Fruit fly (Drosophila melanogaster) whole organism, embryonic: ENCODE data around the gene pix.

ENCODE experiments used
- Awh ChIP-seq: fragments of 200-800 bp; sonication (Bioruptor generic); IDR thresholded peaks from 2 replicates; pipeline ENCODE4, ENCODE4 v1.3.6; 2022; ENCODE audit warnings: missing biosample characterization, missing genetic modification characterization
- BEAF-32 ChIP-seq: fragments of 200-800 bp; sonication (Bioruptor generic); optimal IDR thresholded peaks from 3 replicates; lab custom pipeline; 2017; ENCODE audit warnings: missing biosample characterization, missing genetic modification characterization, mild to moderate bottlenecking, moderate library complexity, missing genetic modification reagents
- CG11398 ChIP-seq: fragments of 200-800 bp; sonication (Bioruptor generic); optimal IDR thresholded peaks from 2 replicates; lab custom pipeline; 2016; ENCODE audit warnings: missing biosample characterization, missing genetic modification characterization
- CG13894 ChIP-seq: fragments of 200-800 bp; sonication (Bioruptor generic); optimal IDR thresholded peaks from 3 replicates; lab custom pipeline; 2018; ENCODE audit warnings: missing biosample characterization, mild to moderate bottlenecking, missing genetic modification characterization, moderate library complexity
- CG14441 ChIP-seq: fragments of 200-800 bp; sonication (Bioruptor generic); IDR thresholded peaks from 2 replicates; pipeline ENCODE4 v1.3.6; 2022; ENCODE audit warnings: missing biosample characterization, missing genetic modification characterization
- CG14710 ChIP-seq: fragments of 200-800 bp; sonication (Bioruptor generic); optimal IDR thresholded peaks from 3 replicates; lab custom pipeline; 2019; ENCODE audit warnings: missing biosample characterization, mild to moderate bottlenecking, missing genetic modification characterization, moderate library complexity
- CG15269 ChIP-seq: fragments of 200-800 bp; sonication (Bioruptor generic); optimal IDR thresholded peaks from 2 replicates; lab custom pipeline; 2018; ENCODE audit warnings: missing biosample characterization, mild to moderate bottlenecking, missing genetic modification characterization, moderate library complexity
- CG15601 ChIP-seq: fragments of 200-800 bp; sonication (Bioruptor generic); optimal IDR thresholded peaks from 3 replicates; lab custom pipeline; 2019; ENCODE audit warnings: missing biosample characterization, mild to moderate bottlenecking, missing genetic modification characterization, moderate library complexity
- CG16863 ChIP-seq: fragments of 200-800 bp; sonication (Bioruptor generic); optimal IDR thresholded peaks from 3 replicates; lab custom pipeline; 2016; ENCODE audit warnings: missing biosample characterization, missing genetic modification characterization
- CG1832 ChIP-seq: fragments of 200-800 bp; sonication (Bioruptor generic); optimal IDR thresholded peaks from 2 replicates; lab custom pipeline; 2017; ENCODE audit warnings: missing biosample characterization, mild to moderate bottlenecking, missing genetic modification characterization, inconsistent platforms
- CG2712 ChIP-seq: fragments of 200-800 bp; optimal IDR thresholded peaks from 3 replicates; lab custom pipeline; 2019; ENCODE audit warnings: missing biosample characterization, mild to moderate bottlenecking, missing genetic modification characterization, moderate library complexity
- CG3726 ChIP-seq: fragments of 200-800 bp; sonication (Bioruptor generic); IDR thresholded peaks from 3 replicates; pipeline ENCODE4, ENCODE4 v1.3.6; 2022; ENCODE audit warnings: missing biosample characterization, missing genetic modification characterization
- CG3847 ChIP-seq: fragments of 200-800 bp; sonication (Bioruptor generic); IDR thresholded peaks from 2 replicates; pipeline ENCODE4 v1.3.6; 2022; ENCODE audit warnings: missing biosample characterization, missing genetic modification characterization
- CG4282 ChIP-seq: fragments of 200-800 bp; sonication (Bioruptor generic); optimal IDR thresholded peaks from 2 replicates; lab custom pipeline; 2016; ENCODE audit warnings: missing biosample characterization, missing genetic modification characterization
- CG6175 ChIP-seq: fragments of 200-800 bp; sonication (Bioruptor generic); IDR thresholded peaks from 3 replicates; pipeline ENCODE4 v1.3.6; 2022; ENCODE audit warnings: missing biosample characterization, missing genetic modification characterization
- CG6683 ChIP-seq: fragments of 200-800 bp; sonication (Bioruptor generic); optimal IDR thresholded peaks from 2 replicates; lab custom pipeline; 2017; ENCODE audit warnings: missing biosample characterization, mild to moderate bottlenecking, missing genetic modification characterization, missing genetic modification reagents
- CG7963 ChIP-seq: fragments of 200-800 bp; sonication (Bioruptor generic); IDR thresholded peaks from 3 replicates; pipeline ENCODE4 v1.3.6; 2022; ENCODE audit warnings: missing biosample characterization, missing genetic modification characterization; ENCODE audit not compliant: partially characterized antibody
- CG8290 ChIP-seq, 3 experiments: fragments of 200-800 bp; sonication (Bioruptor generic); optimal IDR thresholded peaks; 2 replicates each; lab custom pipeline; 2016 to 2019; ENCODE audit warnings: missing biosample characterization in 3 of 3, missing genetic modification characterization in 3 of 3, mild to moderate bottlenecking in 2 of 3, moderate library complexity in 1 of 3
- CG9437 ChIP-seq: fragments of 200-800 bp; sonication (Bioruptor generic); optimal IDR thresholded peaks from 2 replicates; lab custom pipeline; 2018; ENCODE audit warnings: missing biosample characterization, mild to moderate bottlenecking, missing genetic modification characterization
- CG9797 ChIP-seq: fragments of 200-800 bp; sonication (Bioruptor generic); optimal IDR thresholded peaks from 3 replicates; lab custom pipeline; 2018; ENCODE audit warnings: missing biosample characterization, mild to moderate bottlenecking, missing genetic modification characterization
- CTCF ChIP-seq: fragments of 200-800 bp; sonication (Bioruptor generic); optimal IDR thresholded peaks from 2 replicates; lab custom pipeline; 2017; ENCODE audit warnings: missing biosample characterization, mild to moderate bottlenecking, missing genetic modification characterization, moderate library complexity
- Chrac-16 ChIP-seq: fragments of 200-800 bp; sonication (Bioruptor generic); optimal IDR thresholded peaks from 3 replicates; lab custom pipeline; 2016; ENCODE audit warnings: missing biosample characterization, missing genetic modification characterization
- Dref ChIP-seq: fragments of 200-800 bp; sonication (Bioruptor generic); IDR thresholded peaks from 2 replicates; pipeline ENCODE4 v1.3.6; 2022; ENCODE audit warnings: missing biosample characterization, missing genetic modification characterization
- Hr39 ChIP-seq: fragments of >200 bp; optimal IDR thresholded peaks from 2 replicates; lab custom pipeline; 2017
- Med ChIP-seq: fragments of 200-800 bp; sonication (Bioruptor generic); peaks from one replicate; lab custom pipeline; 2016; ENCODE audit warnings: missing biosample characterization, missing genetic modification characterization, mild to moderate bottlenecking, inconsistent platforms, moderate library complexity
- Nf-YC ChIP-seq: fragments of 200-800 bp; optimal IDR thresholded peaks from 3 replicates; lab custom pipeline; 2019; ENCODE audit warnings: missing biosample characterization, mild to moderate bottlenecking, missing genetic modification characterization, moderate library complexity
- Pdp1 ChIP-seq, 2 experiments: fragments of 200-800 bp; sonication (Bioruptor generic); optimal IDR thresholded peaks; 3 replicates each; lab custom pipeline; 2016; ENCODE audit warnings: missing biosample characterization in 2 of 2, missing genetic modification characterization in 2 of 2, mild to moderate bottlenecking in 1 of 2, moderate library complexity in 1 of 2
- Scr ChIP-seq: fragments of 200-800 bp; sonication (Bioruptor generic); IDR thresholded peaks from 2 replicates; pipeline ENCODE4 v1.3.6; 2022; ENCODE audit warnings: missing biosample characterization, missing genetic modification characterization; ENCODE audit not compliant: partially characterized antibody
- Sry-δ ChIP-seq: fragments of 200-800 bp; sonication (Bioruptor generic); optimal IDR thresholded peaks from 2 replicates; lab custom pipeline; 2016; ENCODE audit warnings: missing biosample characterization, missing genetic modification characterization
- ap ChIP-seq: fragments of 200-800 bp; sonication (Bioruptor generic); IDR thresholded peaks from 2 replicates; pipeline ENCODE4 v1.3.6; 2022; ENCODE audit warnings: missing biosample characterization, missing genetic modification characterization
- ase ChIP-seq: fragments of 200-800 bp; sonication (Bioruptor generic); IDR thresholded peaks from 3 replicates; pipeline ENCODE4 v1.3.6; 2022; ENCODE audit warnings: missing biosample characterization, missing genetic modification characterization
- btn ChIP-seq: fragments of 200-800 bp; sonication (Bioruptor generic); optimal IDR thresholded peaks from 2 replicates; lab custom pipeline; 2016; ENCODE audit warnings: missing biosample characterization, missing genetic modification characterization
- chif ChIP-seq, 2 experiments: fragments of 200-800 bp; sonication (Bioruptor generic); optimal IDR thresholded peaks; 3 replicates each; lab custom pipeline; 2016; ENCODE audit warnings: missing biosample characterization in 2 of 2, missing genetic modification characterization in 2 of 2
- chinmo ChIP-seq: fragments of 200-800 bp; sonication (Bioruptor generic); IDR thresholded peaks from 4 replicates; pipeline ENCODE4 v1.3.6; 2022; ENCODE audit warnings: missing biosample characterization, missing genetic modification characterization; ENCODE audit not compliant: partially characterized antibody
- dati ChIP-seq: fragments of 200-800 bp; sonication (Bioruptor generic); IDR thresholded peaks from 2 replicates; pipeline ENCODE4 v1.3.6; 2022; ENCODE audit warnings: missing biosample characterization, missing genetic modification characterization
- eve ChIP-seq, 2 experiments: fragments of >200 bp; optimal IDR thresholded peaks; 2 replicates each; lab custom pipeline; 2017; ENCODE audit warnings: missing biosample characterization in 2 of 2, missing genetic modification characterization in 2 of 2
- ftz-f1 ChIP-seq: fragments of 200-800 bp; sonication (Bioruptor generic); optimal IDR thresholded peaks from 2 replicates; lab custom pipeline; 2016; ENCODE audit warnings: missing biosample characterization, missing genetic modification characterization
- grau ChIP-seq: fragments of 200-800 bp; optimal IDR thresholded peaks from 3 replicates; lab custom pipeline; 2019; ENCODE audit warnings: missing biosample characterization, mild to moderate bottlenecking, missing genetic modification characterization, moderate library complexity
- gsb ChIP-seq: fragments of 200-800 bp; sonication (Bioruptor generic); IDR thresholded peaks from 2 replicates; pipeline ENCODE4 v1.3.6; 2022; ENCODE audit warnings: missing biosample characterization, missing genetic modification characterization
- odd ChIP-seq: fragments of 200-800 bp; sonication (Bioruptor generic); optimal IDR thresholded peaks from 2 replicates; lab custom pipeline; 2017; ENCODE audit warnings: missing biosample characterization, mild to moderate bottlenecking, missing genetic modification characterization
- pan ChIP-seq, 4 experiments: fragments of >200 bp in 3 of 4; fragments of 200-800 bp in 1 of 4; sonication (Bioruptor generic) in 1 of 4; optimal IDR thresholded peaks in 3 of 4; IDR thresholded peaks in 1 of 4; 2 replicates each; pipeline versions ENCODE4 v1.3.6 to Lab custom; 2017 to 2022; ENCODE audit warnings: missing biosample characterization in 2 of 4, missing genetic modification characterization in 2 of 4, mixed read lengths in 1 of 4
- slou ChIP-seq: fragments of 200-800 bp; sonication (Bioruptor generic); optimal IDR thresholded peaks from 3 replicates; lab custom pipeline; 2016; ENCODE audit warnings: missing biosample characterization, missing genetic modification characterization

The pix gene

DNA sequence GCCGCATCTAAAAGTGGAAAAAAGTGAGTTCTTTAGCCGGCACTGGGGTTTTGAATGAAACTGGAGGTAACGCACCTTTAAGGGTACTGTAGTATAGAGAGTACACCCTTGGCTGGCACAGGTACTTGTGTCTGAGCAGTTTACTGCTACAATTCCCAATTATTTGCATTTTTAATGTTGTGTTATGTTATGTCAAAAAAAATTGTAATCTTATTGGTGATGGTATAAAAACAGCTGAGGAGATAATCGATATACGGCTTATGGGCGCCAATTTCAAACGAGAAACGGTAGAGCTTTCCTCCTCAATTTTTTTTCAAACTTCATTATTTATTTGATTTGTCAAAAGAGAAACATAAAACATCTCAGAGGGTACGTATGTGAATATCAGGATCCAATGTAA is 10.1 kb downstream of the pix start, which contains the start of gene ValRS-m (continued):
- no peak for TF ChIP-seq CG4282
- TF ChIP-seq chif (GFP tag; optimal IDR thresholded peaks at IDR 0.05; lab: Kevin White, UChicago), result no peak
- no peak for TF ChIP-seq CG9437 (GFP tag; lab: Kevin White, UChicago)
- TF ChIP-seq CG16863 (GFP tag; lab: Kevin White, UChicago), result no peak
- no peak for TF ChIP-seq Nf-YC (tag; lab: Kevin White, UChicago)
- TF ChIP-seq CG3847 (GFP tag; lab: Robert Waterston, UW), result no peak
- no peak for TF ChIP-seq gsb (GFP tag; lab: Robert Waterston, UW)
- TF ChIP-seq Chrac-16 (GFP tag; lab: Kevin White, UChicago), result no peak
- TF ChIP-seq pan (optimal IDR thresholded peaks at IDR 0.05; lab: Kevin White, UChicago), result no peak
- TF ChIP-seq pan (GFP tag; optimal IDR thresholded peaks at IDR 0.05 in 1 of 2, IDR thresholded peaks at IDR 0.05 in 1 of 2), result no peak
- peak in 1 of 2 experiments; percentile 73 for TF ChIP-seq Pdp1 (GFP tag; optimal IDR thresholded peaks at IDR 0.05; lab: Kevin White, UChicago)
- TF ChIP-seq chinmo, result 0 out of 4 replicates have a peak, but pooled peaks have one; percentile 40
- no peak for TF ChIP-seq odd
- no peak for TF ChIP-seq CG6683
- TF ChIP-seq slou (GFP tag; lab: Kevin White, UChicago), result no peak
- TF ChIP-seq CG7963, result no peak
- no peak for TF ChIP-seq Med (GFP tag; lab: Kevin White, UChicago)
- no peak for TF ChIP-seq eve (GFP tag; optimal IDR thresholded peaks at IDR 0.05; lab: Kevin White, UChicago)
- TF ChIP-seq dati (GFP tag; lab: Robert Waterston, UW), result no peak
- no peak for TF ChIP-seq CG8290 (GFP tag; optimal IDR thresholded peaks at IDR 0.05; lab: Kevin White, UChicago)
- no peak for TF ChIP-seq CG8290 (tag; optimal IDR thresholded peaks at IDR 0.05; lab: Kevin White, UChicago)
- no peak for TF ChIP-seq CTCF (GFP tag; lab: Kevin White, UChicago)
- peak; percentile 47 for TF ChIP-seq Sry-δ (GFP tag; lab: Kevin White, UChicago)
- TF ChIP-seq CG3726 (GFP tag; lab: Robert Waterston, UW), result no peak
- no peak for TF ChIP-seq Hr39 (lab: Kevin White, UChicago)
- TF ChIP-seq CG13894 (tag; lab: Kevin White, UChicago), result no peak
- TF ChIP-seq BEAF-32 (GFP tag; lab: Kevin White, UChicago), result peak; percentile 3
- TF ChIP-seq ase (GFP tag; lab: Robert Waterston, UW), result no peak
- TF ChIP-seq grau (tag; lab: Kevin White, UChicago), result no peak
- no peak for TF ChIP-seq btn (GFP tag; lab: Kevin White, UChicago)
- no peak for TF ChIP-seq CG1832
- TF ChIP-seq CG2712, result no peak
- no peak for TF ChIP-seq CG14710 (tag; lab: Kevin White, UChicago)
- TF ChIP-seq CG15269 (tag; lab: Kevin White, UChicago), result no peak
- TF ChIP-seq Dref (GFP tag; lab: Robert Waterston, UW), result peak; percentile 57
- no peak for TF ChIP-seq ftz-f1 (GFP tag; lab: Kevin White, UChicago)
- TF ChIP-seq CG15601 (tag; lab: Kevin White, UChicago), result no peak
- TF ChIP-seq CG6175 (GFP tag; lab: Robert Waterston, UW), result no peak
- TF ChIP-seq Awh (GFP tag; lab: Robert Waterston, UW), result no peak
- no peak for TF ChIP-seq CG9797 (GFP tag; lab: Kevin White, UChicago)
- no peak for TF ChIP-seq CG11398 (GFP tag; lab: Kevin White, UChicago)
- no peak for TF ChIP-seq CG14441 (GFP tag; lab: Robert Waterston, UW)
- no peak for TF ChIP-seq Scr (GFP tag; lab: Robert Waterston, UW)
- TF ChIP-seq ap (GFP tag; lab: Robert Waterston, UW), result no peak
